Fruit fly (Drosophila melanogaster) whole organism, pupa: ENCODE measurements at regions not wholly inside any gene's neighbourhood (a gene's known extent, or its start where the extent isn't known, plus 50 kb on each side); places are given as distances from the start of the nearest gene placed in this dataset.

Source experiments
- CG10348 ChIP-seq: fragments of 200-800 bp; sonication (Bioruptor generic); IDR thresholded peaks from 2 replicates; pipeline ENCODE4 v1.3.6; 2022; ENCODE audit warnings: missing biosample characterization, missing genetic modification characterization
- CG14655 ChIP-seq: fragments of 200-800 bp; sonication (Bioruptor generic); optimal IDR thresholded peaks from 3 replicates; lab custom pipeline; 2017; ENCODE audit warnings: mild to moderate bottlenecking, missing biosample characterization, missing genetic modification reagents, missing genetic modification characterization
- CG15710 ChIP-seq: fragments of 200-800 bp; sonication (Bioruptor generic); optimal IDR thresholded peaks from 2 replicates; lab custom pipeline; 2018; ENCODE audit warnings: missing biosample characterization, mild to moderate bottlenecking, missing genetic modification characterization, moderate library complexity
- CG32121 ChIP-seq: fragments of 200-800 bp; sonication (Bioruptor generic); IDR thresholded peaks from 2 replicates; pipeline ENCODE4 v1.3.6; 2022; ENCODE audit warnings: missing biosample characterization, missing genetic modification characterization
- CG34367 ChIP-seq: fragments of 200-800 bp; sonication (Bioruptor generic); optimal IDR thresholded peaks from 2 replicates; lab custom pipeline; 2018; ENCODE audit warnings: missing biosample characterization, mild to moderate bottlenecking, missing genetic modification characterization
- CG8159 ChIP-seq: fragments of 200-800 bp; sonication (Bioruptor generic); optimal IDR thresholded peaks from 3 replicates; lab custom pipeline; 2018; ENCODE audit warnings: missing biosample characterization, mild to moderate bottlenecking, missing genetic modification characterization, moderate library complexity
- CG8301 ChIP-seq: fragments of 200-800 bp; sonication (Bioruptor generic); optimal IDR thresholded peaks from 2 replicates; lab custom pipeline; 2018; ENCODE audit warnings: missing biosample characterization, mild to moderate bottlenecking, missing genetic modification characterization
- EcR ChIP-seq: fragments of 200-800 bp; sonication (Bioruptor generic); optimal IDR thresholded peaks from 3 replicates; lab custom pipeline; 2019; ENCODE audit warnings: missing biosample characterization, missing genetic modification characterization, mild to moderate bottlenecking, moderate library complexity, missing genetic modification reagents
- Pif1B ChIP-seq: fragments of 200-800 bp; sonication (Bioruptor generic); optimal IDR thresholded peaks from 3 replicates; lab custom pipeline; 2016; ENCODE audit warnings: missing biosample characterization, missing genetic modification characterization
- Snoo ChIP-seq: fragments of 200-800 bp; sonication (Bioruptor generic); optimal IDR thresholded peaks from 3 replicates; lab custom pipeline; 2017; ENCODE audit warnings: missing biosample characterization, mild to moderate bottlenecking, missing genetic modification characterization, inconsistent platforms
- fd96Ca ChIP-seq: fragments of 200-800 bp; sonication (Bioruptor generic); IDR thresholded peaks from 3 replicates; pipeline ENCODE4 v1.3.6; 2022; ENCODE audit warnings: missing biosample characterization, missing genetic modification characterization
- gl ChIP-seq: fragments of 200-800 bp; sonication (Bioruptor generic); optimal IDR thresholded peaks from 2 replicates; lab custom pipeline; 2018; ENCODE audit warnings: missing biosample characterization, mild to moderate bottlenecking, missing genetic modification characterization
- rn ChIP-seq: fragments of 200-800 bp; sonication (Bioruptor generic); IDR thresholded peaks from 2 replicates; pipeline ENCODE4 v1.3.6; 2022; ENCODE audit warnings: missing biosample characterization, missing genetic modification characterization

DNA sequence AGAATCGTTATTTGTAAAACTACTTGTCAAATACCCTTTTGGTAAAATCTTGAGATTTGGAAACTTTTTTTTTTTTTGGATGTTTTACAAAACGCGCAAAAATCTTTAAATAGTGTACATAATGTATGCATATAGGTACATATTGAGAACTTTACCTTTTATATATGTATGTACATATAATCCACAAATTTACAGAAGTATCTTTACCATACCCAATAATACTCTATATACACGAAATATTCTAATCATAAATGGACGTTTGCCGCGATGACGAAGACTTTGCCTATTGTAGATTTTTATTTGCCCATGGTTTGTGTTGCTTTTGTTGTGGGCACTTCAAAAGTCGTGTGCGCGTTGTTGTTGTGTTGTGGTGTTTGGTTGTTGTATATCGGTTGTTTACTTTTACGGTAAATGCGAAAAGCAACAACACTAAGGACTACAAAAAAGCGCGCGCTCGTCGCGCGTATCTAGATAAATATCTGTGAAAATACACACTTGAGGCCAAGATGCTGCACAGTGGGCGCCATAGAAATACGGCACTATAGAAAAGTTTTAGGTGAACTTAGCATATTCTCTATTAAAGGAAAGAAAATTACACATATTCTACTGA, 50.0 kb upstream of the CG12362 start:
- TF ChIP-seq CG14655 (GFP tag; lab: Kevin White, UChicago) (peak; percentile 46), CG8159 (tag; lab: Kevin White, UChicago) (peak; percentile 47), CG32121 (peak; percentile 74), fd96Ca (GFP tag; lab: Robert Waterston, UW) (peak; percentile 82), Snoo (no peak), CG34367 (no peak), gl (tag; lab: Kevin White, UChicago) (no peak), CG8301 (tag; lab: Kevin White, UChicago) (no peak), EcR (GFP tag; lab: Kevin White, UChicago) (no peak), Pif1B (GFP tag; lab: Kevin White, UChicago) (no peak), CG10348 (no peak), CG15710 (tag; lab: Kevin White, UChicago) (peak; percentile 26), rn (GFP tag; lab: Robert Waterston, UW) (no peak)
